Worm (Caenorhabditis elegans) whole organism, mixed stage, embryonic: Measurements from ENCODE around the gene F07F6.8.
A peak's percentile ranks its signal among the peaks of the same experiment; 100 is the strongest.

Experiments
- lin-13 ChIP-seq: fragments of 150-350 bp; optimal IDR thresholded peaks from 2 replicates; lab custom pipeline; 2014; ENCODE audit warnings: missing biosample characterization, missing genetic modification characterization
- lsy-2 ChIP-seq: fragments of 150-350 bp; optimal IDR thresholded peaks from 2 replicates; lab custom pipeline; 2014; ENCODE audit warnings: missing biosample characterization, missing genetic modification characterization
- mls-2 ChIP-seq: sonication (generic microtip); optimal IDR thresholded peaks from 2 replicates; lab custom pipeline; 2016; ENCODE audit warnings: mild to moderate bottlenecking, missing genetic modification characterization, moderate library complexity, missing compliant biosample characterization
- unc-39 ChIP-seq: fragments of 150-350 bp; optimal IDR thresholded peaks from 2 replicates; lab custom pipeline; 2014; ENCODE audit warnings: missing biosample characterization, missing genetic modification characterization

DNA sequence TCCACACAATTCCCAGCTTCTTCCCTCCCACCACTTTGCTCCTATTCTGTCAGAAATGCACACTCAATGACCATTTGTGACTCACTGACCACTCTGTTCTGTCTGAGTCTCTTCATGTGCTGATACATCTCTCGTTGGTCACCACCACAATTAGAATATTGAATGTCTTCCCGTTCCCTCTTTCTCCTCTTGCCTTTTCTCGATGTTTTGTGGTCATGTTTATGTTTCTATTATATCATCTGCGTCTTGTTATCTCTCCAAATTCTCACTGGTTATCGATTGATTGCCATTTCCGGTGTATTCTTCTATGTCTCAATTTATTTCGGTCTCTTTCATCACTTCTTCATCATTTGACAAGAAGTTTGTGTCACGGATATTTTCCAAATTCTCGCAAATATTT lies 35.4 kb upstream of the F07F6.8 start:
- TF ChIP-seq mls-2 (tag; lab: Kevin White, UChicago), result peak; percentile 46
- TF ChIP-seq lsy-2 (tag; lab: Kevin White, UChicago), result no peak
- TF ChIP-seq lin-13, result no peak
- TF ChIP-seq unc-39 (tag; lab: Kevin White, UChicago), result no peak
